Fruit fly (Drosophila melanogaster): ENCODE measurements around the gene Ykt6.

- no peak for TF ChIP-seq CTCF (optimal IDR thresholded peaks at IDR 0.05)
- TF ChIP-seq CG8478 (optimal IDR thresholded peaks at IDR 0.05), result no peak
These were observed 26.7 kb downstream of the Ykt6 start, which contains the start of gene orion for dm6 chrX:7946858-7947313.

Data from S2 (cell line).